Worm (Caenorhabditis elegans) whole organism, L4 larva: ENCODE measurements around the gene Y68A4B.3.

Experiments
- R02D3.7 ChIP-seq: fragments of 150-350 bp; sonication (generic microtip); optimal IDR thresholded peaks from 3 replicates; lab custom pipeline; 2014; ENCODE audit warnings: missing biosample characterization, missing genetic modification characterization
- ama-1 ChIP-seq: fragments of 150-350 bp; optimal IDR thresholded peaks from 2 replicates; lab custom pipeline; 2014; ENCODE audit warnings: inconsistent platforms, mixed read lengths
- egl-27 ChIP-seq: sonication (generic microtip); optimal IDR thresholded peaks from 3 replicates; lab custom pipeline; 2017; ENCODE audit warnings: missing biosample characterization, missing genetic modification reagents, missing genetic modification characterization
- fos-1 ChIP-seq: fragments of 150-350 bp; optimal IDR thresholded peaks from 2 replicates; lab custom pipeline; 2014; ENCODE audit warnings: missing biosample characterization, missing genetic modification characterization
- lin-1 ChIP-seq: fragments of 200-800 bp; sonication (Bioruptor generic); IDR thresholded peaks from 2 replicates; pipeline ENCODE4 v1.3.6; 2022; ENCODE audit warnings: missing genetic modification reagents, missing genetic modification characterization, missing compliant biosample characterization
- mes-2 ChIP-seq: sonication (generic microtip); optimal IDR thresholded peaks from 2 replicates; lab custom pipeline; 2016; ENCODE audit warnings: missing genotype, mild to moderate bottlenecking, missing genetic modification characterization, missing compliant biosample characterization; ENCODE audit not compliant: poor library complexity, severe bottlenecking
- nhr-28 ChIP-seq: fragments of 150-350 bp; optimal IDR thresholded peaks from 2 replicates; lab custom pipeline; 2014; ENCODE audit warnings: missing biosample characterization, missing genetic modification characterization
- pha-4 ChIP-seq, 2 experiments: fragments of 150-350 bp in 1 of 2; fragments of 200-800 bp in 1 of 2; sonication (Bioruptor generic) in 1 of 2; IDR thresholded peaks in 1 of 2; optimal IDR thresholded peaks in 1 of 2; 2 replicates each; pipeline versions ENCODE4 v1.3.6 to Lab custom; 2014 to 2022; ENCODE audit warnings: missing genetic modification characterization in 2 of 2, missing genetic modification reagents in 2 of 2, missing biosample characterization in 1 of 2, missing compliant biosample characterization in 1 of 2
- pqm-1 ChIP-seq: sonication (generic microtip); optimal IDR thresholded peaks from 2 replicates; lab custom pipeline; 2017; ENCODE audit warnings: missing biosample characterization, missing genetic modification characterization
- zag-1 ChIP-seq: fragments of 150-350 bp; optimal IDR thresholded peaks from 2 replicates; lab custom pipeline; 2014; ENCODE audit warnings: missing biosample characterization, missing genetic modification characterization

ce11 chrV:17211989-17212731 lies 30.3 kb downstream of the Y68A4B.3 start, which contains the start of gene srh-236:
- TF ChIP-seq fos-1 (tag; lab: Kevin White, UChicago) (no peak), nhr-28 (no peak), pqm-1 (tag; lab: Kevin White, UChicago) (no peak), lin-1 (GFP tag; lab: Robert Waterston, UW) (no peak), mes-2 (tag; lab: Kevin White, UChicago) (no peak), R02D3.7 (tag; lab: Kevin White, UChicago) (no peak), egl-27 (tag; lab: Kevin White, UChicago) (no peak), ama-1 (lab: Kevin White, UChicago) (no peak), pha-4 (GFP tag; IDR thresholded peaks at IDR 0.05; lab: Robert Waterston, UW) (no peak), pha-4 (tag; optimal IDR thresholded peaks at IDR 0.05; lab: Kevin White, UChicago) (no peak), zag-1 (tag; lab: Kevin White, UChicago) (no peak)
